Fruit fly (Drosophila melanogaster): ENCODE data around the gene Brr2.

- TF ChIP-seq psq (optimal IDR thresholded peaks at IDR 0.05): no peak
- no peak for TF ChIP-seq CG8478 (optimal IDR thresholded peaks at IDR 0.05)
- TF ChIP-seq pan (optimal IDR thresholded peaks at IDR 0.05): no peak
- TF ChIP-seq EcR (GFP tag; optimal IDR thresholded peaks at IDR 0.05): no peak
- no peak for TF ChIP-seq Dll (optimal IDR thresholded peaks at IDR 0.05)
Measured at dm6 chr3L:15956448-15957010, 11.1 kb downstream of the Brr2 start, which contains the start of gene elgi.

Data from whole organism.